Worm (Caenorhabditis elegans) whole organism, early embryonic: ENCODE measurements around the gene H39E20.1.
"Not testable (repeated sequence)": the region's sequence is repeated elsewhere in the genome, so short reads cannot be mapped to it uniquely, and the experiment has no call there.

Source experiments
- B0310.2 ChIP-seq: sonication (generic microtip); optimal IDR thresholded peaks from 2 replicates; lab custom pipeline; 2016; ENCODE audit warnings: mild to moderate bottlenecking, missing genetic modification characterization, missing compliant biosample characterization
- F13C5.2 ChIP-seq: sonication (generic microtip); optimal IDR thresholded peaks from 2 replicates; lab custom pipeline; 2017; ENCODE audit warnings: mild to moderate bottlenecking, missing genetic modification characterization, inconsistent platforms, missing compliant biosample characterization
- aly-1 ChIP-seq: sonication (generic microtip); optimal IDR thresholded peaks from 2 replicates; lab custom pipeline; 2016; ENCODE audit warnings: missing genetic modification characterization, missing compliant biosample characterization
- ama-1 ChIP-seq: fragments of 150-350 bp; optimal IDR thresholded peaks from 2 replicates; lab custom pipeline; 2014
- ceh-13 ChIP-seq: fragments of 200-800 bp; sonication (Bioruptor generic); optimal IDR thresholded peaks from 2 replicates; lab custom pipeline; 2018; ENCODE audit warnings: mild to moderate bottlenecking, missing genetic modification characterization, missing compliant biosample characterization
- ceh-36 ChIP-seq: sonication (generic microtip); optimal IDR thresholded peaks from 2 replicates; lab custom pipeline; 2016; ENCODE audit warnings: missing genetic modification characterization, inconsistent platforms, missing compliant biosample characterization
- ets-7 ChIP-seq: sonication (generic microtip); optimal IDR thresholded peaks from 2 replicates; lab custom pipeline; 2016; ENCODE audit warnings: missing genotype, missing genetic modification characterization, missing compliant biosample characterization
- flt-1 ChIP-seq: fragments of 200-800 bp; sonication (Bioruptor generic); IDR thresholded peaks from 2 replicates; pipeline ENCODE4 v1.3.6; 2022; ENCODE audit warnings: missing genetic modification characterization, missing compliant biosample characterization
- hmbx-1 ChIP-seq: sonication (generic microtip); optimal IDR thresholded peaks from 2 replicates; lab custom pipeline; 2016; ENCODE audit warnings: mild to moderate bottlenecking, missing genetic modification characterization, missing compliant biosample characterization
- hmg-4 ChIP-seq: fragments of 200-800 bp; sonication (Bioruptor generic); optimal IDR thresholded peaks from 2 replicates; lab custom pipeline; 2018; ENCODE audit warnings: mild to moderate bottlenecking, missing genetic modification characterization, missing compliant biosample characterization
- hnd-1 ChIP-seq: sonication (generic microtip); optimal IDR thresholded peaks from 2 replicates; lab custom pipeline; 2016; ENCODE audit warnings: missing genetic modification characterization, missing compliant biosample characterization
- pes-1 ChIP-seq: fragments of 200-800 bp; sonication (Bioruptor generic); IDR thresholded peaks from 2 replicates; pipeline ENCODE4 v1.3.6; 2022; ENCODE audit warnings: missing genetic modification reagents, missing genetic modification characterization, missing compliant biosample characterization
- scrt-1 ChIP-seq: fragments of 200-800 bp; sonication (Bioruptor generic); IDR thresholded peaks from 2 replicates; pipeline ENCODE4 v1.3.6; 2022; ENCODE audit warnings: missing genetic modification characterization, missing compliant biosample characterization
- sea-1 ChIP-seq: fragments of 200-800 bp; sonication (Bioruptor generic); conservative IDR thresholded peaks from 2 replicates; pipeline ENCODE4 v1.3.6; 2022; ENCODE audit warnings: missing genetic modification characterization, missing compliant biosample characterization
- tbx-11 ChIP-seq: fragments of 200-800 bp; sonication (Bioruptor generic); IDR thresholded peaks from 2 replicates; pipeline ENCODE4 v1.3.6; 2022; ENCODE audit warnings: missing genetic modification characterization, missing compliant biosample characterization
- tbx-37 ChIP-seq: fragments of 200-800 bp; sonication (Bioruptor generic); conservative IDR thresholded peaks from 2 replicates; pipeline ENCODE4 v1.3.6; 2022; ENCODE audit warnings: missing genetic modification reagents, missing genetic modification characterization, missing compliant biosample characterization
- tra-4 ChIP-seq: sonication (generic microtip); optimal IDR thresholded peaks from 2 replicates; lab custom pipeline; 2017; ENCODE audit warnings: missing genetic modification characterization, missing compliant biosample characterization

The H39E20.1 gene

DNA sequence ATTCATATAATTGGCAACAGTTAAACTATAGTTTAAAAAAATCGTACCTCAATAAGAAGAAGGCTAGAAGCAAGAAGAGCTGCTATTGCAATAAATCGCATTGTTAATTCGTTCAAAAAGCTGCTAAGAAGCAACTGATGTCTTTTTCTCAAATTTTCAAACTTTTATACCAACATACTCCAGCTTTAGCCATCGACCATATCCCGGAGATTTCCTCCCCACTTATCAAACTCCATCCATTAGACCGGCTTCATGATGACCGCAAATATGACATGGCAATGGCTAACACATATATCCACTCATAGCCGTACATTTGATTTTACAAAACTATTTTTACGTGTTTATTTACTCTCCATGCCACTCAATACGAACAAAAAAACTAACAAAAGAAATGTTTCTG lies 13.1 kb upstream of the H39E20.1 start, which contains the start of gene abu-2:
abu-2 (minus strand) TSS at position 101 of the 400 bp plus-strand sequence.
- no peak for TF ChIP-seq tbx-37 (GFP tag; lab: Robert Waterston, UW)
- TF ChIP-seq scrt-1 (GFP tag; lab: Robert Waterston, UW), result no peak
- no peak for TF ChIP-seq ceh-36 (tag; lab: Kevin White, UChicago)
- no peak for TF ChIP-seq F13C5.2 (tag; lab: Kevin White, UChicago)
- no peak for TF ChIP-seq hmg-4

DNA sequence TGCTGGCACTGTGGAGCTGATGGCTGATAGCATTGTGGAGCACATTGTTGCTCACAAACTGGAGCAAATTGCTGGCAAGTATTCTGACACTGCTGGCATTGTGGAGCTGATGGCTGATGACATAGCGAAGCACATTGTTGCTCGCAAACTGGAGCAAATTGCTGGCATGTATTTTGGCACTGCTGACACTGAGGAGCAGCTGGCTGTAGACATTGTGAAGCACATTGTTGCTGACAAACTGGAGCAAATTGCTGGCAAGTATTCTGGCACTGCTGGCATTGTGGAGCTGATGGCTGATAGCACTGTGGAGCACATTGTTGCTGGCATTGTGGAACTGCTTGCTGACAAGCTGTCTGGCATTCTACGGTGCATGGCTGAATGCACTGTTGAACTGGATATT lies 11.8 kb upstream of the H39E20.1 start:
- TF ChIP-seq sea-1 (GFP tag; lab: Robert Waterston, UW) (no peak), hmbx-1 (tag; lab: Kevin White, UChicago) (no peak), ets-7 (tag; lab: Kevin White, UChicago) (no peak), tbx-11 (GFP tag; lab: Robert Waterston, UW) (no peak), hmg-4 (no peak), ama-1 (lab: Kevin White, UChicago) (no peak), tbx-37 (GFP tag; lab: Robert Waterston, UW) (no peak), tra-4 (tag; lab: Kevin White, UChicago) (no peak), scrt-1 (GFP tag; lab: Robert Waterston, UW) (no peak), hnd-1 (tag; lab: Kevin White, UChicago) (no peak), pes-1 (GFP tag; lab: Robert Waterston, UW) (no peak), F13C5.2 (tag; lab: Kevin White, UChicago) (no peak), ceh-36 (tag; lab: Kevin White, UChicago) (no peak), ceh-13 (GFP tag; lab: Kevin White, UChicago) (no peak), flt-1 (GFP tag; lab: Robert Waterston, UW) (no peak), B0310.2 (tag; lab: Kevin White, UChicago) (no peak)

DNA sequence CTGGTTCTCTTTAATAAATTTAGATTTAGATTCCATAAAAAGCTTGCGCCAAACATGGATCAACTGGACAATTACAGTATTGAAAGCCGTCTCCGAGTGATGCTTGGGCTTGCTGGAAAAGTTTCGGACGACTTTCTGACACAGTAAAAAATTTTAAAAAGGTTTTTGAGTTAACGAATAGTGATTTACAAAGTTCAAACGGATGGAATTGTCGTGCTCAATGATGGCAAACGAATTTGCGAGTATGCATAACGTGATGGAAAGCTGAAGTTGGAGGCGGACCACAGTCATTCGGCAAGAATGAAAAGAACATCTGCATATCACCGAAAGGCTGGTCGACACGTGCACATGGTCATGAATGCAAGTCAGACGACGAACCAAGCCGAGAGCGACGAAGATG lies 6.6 kb upstream of the H39E20.1 start, which contains the start of gene ZK402.1:
ZK402.1 (plus strand) TSS at position 301 of the 400 bp plus-strand sequence.
- TF ChIP-seq hnd-1 (tag; lab: Kevin White, UChicago); pes-1 (GFP tag; lab: Robert Waterston, UW); flt-1 (GFP tag; lab: Robert Waterston, UW): not testable (repeated sequence)

DNA sequence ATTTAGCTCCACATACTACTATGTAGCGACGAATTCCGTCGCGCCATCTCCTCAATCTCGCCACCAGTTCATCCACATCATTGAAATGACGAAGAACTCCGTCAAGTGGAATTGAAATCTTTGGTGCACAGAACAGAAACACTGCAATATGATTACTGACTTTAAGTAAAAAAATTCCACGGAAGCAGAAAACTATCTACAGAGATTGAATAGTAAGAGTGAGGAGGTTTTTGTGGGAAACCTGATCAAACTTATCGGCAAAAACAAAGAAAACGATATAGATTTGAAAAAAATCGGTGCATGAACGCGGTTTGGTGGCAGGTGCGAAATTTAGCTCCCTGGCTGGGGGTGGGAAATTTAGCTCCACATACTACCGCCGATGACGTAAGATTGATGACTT lies 6.0 kb upstream of the H39E20.1 start, which contains the start of gene ZK402.2:
ZK402.2 (plus strand) TSS at position 301 of the 400 bp plus-strand sequence.
- TF ChIP-seq hmg-4; pes-1 (GFP tag; lab: Robert Waterston, UW); ama-1 (lab: Kevin White, UChicago): not testable (repeated sequence)

DNA sequence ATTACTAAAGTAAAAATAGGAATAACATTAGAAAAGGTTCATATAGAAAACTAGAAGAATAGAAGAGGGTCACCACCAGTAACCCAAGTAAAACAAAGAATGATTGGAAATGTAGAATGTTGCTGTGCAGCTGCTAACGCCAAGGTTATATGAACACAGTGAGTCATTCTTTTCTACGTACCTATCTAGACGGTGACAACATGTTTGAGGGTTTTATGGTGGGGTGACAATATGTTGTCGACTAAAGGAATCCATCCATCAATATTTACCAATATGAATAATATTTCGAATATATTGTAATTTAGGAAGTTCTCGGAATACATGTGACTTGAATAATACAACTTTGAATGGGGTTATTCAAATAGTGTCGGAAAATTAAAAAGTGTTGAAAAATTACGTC lies 3.8 kb upstream of the H39E20.1 start, which contains the start of gene ZK402.5:
ZK402.5 (minus strand) TSS at position 101 of the 400 bp plus-strand sequence.
- TF ChIP-seq ets-7 (tag; lab: Kevin White, UChicago) (no peak), ama-1 (lab: Kevin White, UChicago) (no peak), aly-1 (tag; lab: Kevin White, UChicago) (no peak)

DNA sequence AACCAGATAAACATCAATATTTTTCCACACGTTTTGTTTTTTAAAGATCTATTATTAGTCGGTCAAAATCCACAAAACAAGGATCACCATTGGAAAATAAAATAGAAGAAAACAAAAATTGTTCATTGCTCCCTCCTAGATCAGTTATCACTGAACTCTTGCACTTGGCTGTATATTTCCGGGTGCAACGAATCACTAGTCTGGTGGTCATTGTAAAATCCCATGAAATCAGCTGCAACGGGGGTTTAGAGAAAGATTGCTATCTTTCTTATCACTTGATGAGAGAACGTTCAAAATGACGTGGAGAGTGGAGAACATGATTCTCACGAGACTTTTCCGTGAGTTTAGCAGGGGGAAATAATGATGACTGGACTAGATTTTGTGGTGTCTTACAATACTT lies 1.6 kb downstream of the H39E20.1 start:
- TF ChIP-seq ceh-13 (GFP tag; lab: Kevin White, UChicago), result no peak
- no peak for TF ChIP-seq sea-1 (GFP tag; lab: Robert Waterston, UW)
- TF ChIP-seq F13C5.2 (tag; lab: Kevin White, UChicago), result no peak
- TF ChIP-seq flt-1 (GFP tag; lab: Robert Waterston, UW), result no peak
- no peak for TF ChIP-seq ceh-36 (tag; lab: Kevin White, UChicago)
- no peak for TF ChIP-seq hnd-1 (tag; lab: Kevin White, UChicago)
- no peak for TF ChIP-seq aly-1 (tag; lab: Kevin White, UChicago)
- TF ChIP-seq hmbx-1 (tag; lab: Kevin White, UChicago), result no peak
- TF ChIP-seq hmg-4, result no peak
- no peak for TF ChIP-seq ets-7 (tag; lab: Kevin White, UChicago)
- TF ChIP-seq tbx-37 (GFP tag; lab: Robert Waterston, UW), result no peak
- TF ChIP-seq B0310.2 (tag; lab: Kevin White, UChicago), result no peak
- TF ChIP-seq tbx-11 (GFP tag; lab: Robert Waterston, UW), result no peak
- TF ChIP-seq pes-1 (GFP tag; lab: Robert Waterston, UW), result no peak
- TF ChIP-seq tra-4 (tag; lab: Kevin White, UChicago), result no peak
- TF ChIP-seq scrt-1 (GFP tag; lab: Robert Waterston, UW), result no peak
- TF ChIP-seq ama-1 (lab: Kevin White, UChicago), result no peak

DNA sequence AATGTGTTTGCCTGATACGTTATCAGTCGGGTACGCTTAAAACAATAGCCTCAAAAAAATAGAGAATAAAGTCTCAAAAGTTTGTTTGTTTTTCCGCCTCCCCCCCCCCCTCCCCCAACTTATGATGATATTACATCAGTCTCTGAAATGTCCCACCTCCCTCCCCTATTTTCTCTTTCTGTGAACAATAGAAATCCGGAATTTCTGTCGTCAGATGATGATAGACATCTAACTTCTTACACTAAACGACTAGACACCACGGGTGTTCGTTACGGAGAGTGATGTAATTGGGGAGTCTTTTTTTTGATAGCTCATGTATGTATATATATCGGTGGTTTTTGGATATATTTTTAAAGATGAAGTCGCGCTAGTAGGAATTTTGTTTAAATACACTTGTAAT lies 3.0 kb downstream of the H39E20.1 start:
- no peak for TF ChIP-seq pes-1 (GFP tag; lab: Robert Waterston, UW)
- no peak for TF ChIP-seq hnd-1 (tag; lab: Kevin White, UChicago)
- no peak for TF ChIP-seq F13C5.2 (tag; lab: Kevin White, UChicago)
- no peak for TF ChIP-seq tbx-11 (GFP tag; lab: Robert Waterston, UW)
- no peak for TF ChIP-seq sea-1 (GFP tag; lab: Robert Waterston, UW)
- no peak for TF ChIP-seq B0310.2 (tag; lab: Kevin White, UChicago)
- no peak for TF ChIP-seq hmg-4
- TF ChIP-seq ceh-36 (tag; lab: Kevin White, UChicago), result no peak
- no peak for TF ChIP-seq ceh-13 (GFP tag; lab: Kevin White, UChicago)
- no peak for TF ChIP-seq scrt-1 (GFP tag; lab: Robert Waterston, UW)
- no peak for TF ChIP-seq ama-1 (lab: Kevin White, UChicago)
- TF ChIP-seq tbx-37 (GFP tag; lab: Robert Waterston, UW), result no peak
- no peak for TF ChIP-seq flt-1 (GFP tag; lab: Robert Waterston, UW)
- TF ChIP-seq aly-1 (tag; lab: Kevin White, UChicago), result no peak

DNA sequence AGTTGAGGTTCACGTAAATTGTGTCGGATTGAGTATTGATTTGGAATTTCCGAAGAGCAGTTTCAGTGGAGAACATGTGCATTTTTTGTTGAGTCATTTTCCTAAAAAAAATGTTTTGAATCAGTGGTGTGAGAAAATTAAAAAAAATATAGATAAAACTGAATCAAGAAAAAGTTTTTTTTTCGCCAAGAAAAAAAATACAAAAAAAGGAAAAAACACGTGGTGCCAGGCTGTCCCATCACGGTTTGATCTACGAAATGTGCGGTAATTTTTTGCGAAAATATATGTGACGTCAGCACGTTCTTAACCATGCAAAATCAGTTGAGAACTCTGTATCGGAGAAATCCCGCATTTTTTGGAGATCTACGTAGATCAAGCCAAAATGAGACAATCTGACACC lies 3.5 kb downstream of the H39E20.1 start, which contains the start of gene F56C3.9:
F56C3.9 (minus strand) TSS at position 101 of the 400 bp plus-strand sequence.
- TF ChIP-seq ceh-36 (tag; lab: Kevin White, UChicago) (no peak), aly-1 (tag; lab: Kevin White, UChicago) (no peak), sea-1 (GFP tag; lab: Robert Waterston, UW) (no peak), F13C5.2 (tag; lab: Kevin White, UChicago) (no peak), ets-7 (tag; lab: Kevin White, UChicago) (no peak), tbx-11 (GFP tag; lab: Robert Waterston, UW) (no peak), scrt-1 (GFP tag; lab: Robert Waterston, UW) (no peak), tbx-37 (GFP tag; lab: Robert Waterston, UW) (no peak), pes-1 (GFP tag; lab: Robert Waterston, UW) (no peak), flt-1 (GFP tag; lab: Robert Waterston, UW) (no peak), ama-1 (lab: Kevin White, UChicago) (no peak), hmbx-1 (tag; lab: Kevin White, UChicago) (no peak), tra-4 (tag; lab: Kevin White, UChicago) (no peak), ceh-13 (GFP tag; lab: Kevin White, UChicago) (no peak), B0310.2 (tag; lab: Kevin White, UChicago) (no peak), hmg-4 (no peak), hnd-1 (tag; lab: Kevin White, UChicago) (no peak)
